Worm (Caenorhabditis elegans): ENCODE data around the gene F15E6.6.

- peak; percentile 15 for TF ChIP-seq lin-54 (GFP tag; optimal IDR thresholded peaks at IDR 0.05)
- TF ChIP-seq D2030.7 (GFP tag; IDR thresholded peaks at IDR 0.05) = no peak
- TF ChIP-seq ets-4 (GFP tag; optimal IDR thresholded peaks at IDR 0.05) = no peak
- no peak for TF ChIP-seq nhr-179 (tag; optimal IDR thresholded peaks at IDR 0.05)
- TF ChIP-seq ama-1 (optimal IDR thresholded peaks at IDR 0.05) = no peak
- no peak for TF ChIP-seq ama-1 (GFP tag; optimal IDR thresholded peaks at IDR 0.05)
- no peak for TF ChIP-seq nhr-90 (tag; optimal IDR thresholded peaks at IDR 0.05)
- no peak for TF ChIP-seq cebp-2 (GFP tag; IDR thresholded peaks at IDR 0.05)
- no peak for TF ChIP-seq C17E4.6 (GFP tag; IDR thresholded peaks at IDR 0.05)
- TF ChIP-seq gei-17 (GFP tag; optimal IDR thresholded peaks at IDR 0.05) = no peak
- no peak for TF ChIP-seq egl-44 (GFP tag; IDR thresholded peaks at IDR 0.05)
- TF ChIP-seq T26A5.8 (tag; optimal IDR thresholded peaks at IDR 0.05) = no peak
- no peak for TF ChIP-seq mxl-1 (tag; optimal IDR thresholded peaks at IDR 0.05)
- TF ChIP-seq snpc-4 (GFP tag; optimal IDR thresholded peaks at IDR 0.05) = no peak
- no peak for TF ChIP-seq snpc-4 (tag; optimal IDR thresholded peaks at IDR 0.05)
These were observed 23.5 kb upstream of the F15E6.6 start, which contains the start of gene set-9 for ce11 chrIV:4307227-4307946.

Data from whole organism, young adult.